In genomic region chr2L:21038723-21039122, dm6 we compare ENCODE assay signal across 1 fruit fly cellular context.
TF ChIP-seq lines count a peak whose summit lies in the region.

No protein-coding gene starts in this region.

TF ChIP-seq in whole organism, embryonic, 481 proteins besides CTCF, POLR2A, EP300 and RAD21 (continued from another document and continues in another):
- TF ChIP-seq CG31224 (GFP tag; IDR thresholded peaks at IDR 0.05; lab: Robert Waterston, UW) (peak; percentile 37; the same call in 1 of the 2 replicates), CG4730 (GFP tag; IDR thresholded peaks at IDR 0.05; lab: Robert Waterston, UW) (no peak), CG31388 (GFP tag; optimal IDR thresholded peaks at IDR 0.05; lab: Kevin White, UChicago) (no peak), CG6254 (GFP tag; optimal IDR thresholded peaks at IDR 0.05; lab: Kevin White, UChicago) (peak; percentile 42), B-H1 (GFP tag; IDR thresholded peaks at IDR 0.05; lab: Robert Waterston, UW) (0 out of 3 replicates have a peak, but pooled peaks have one; percentile 23), CG2678 (tag; optimal IDR thresholded peaks at IDR 0.05; lab: Kevin White, UChicago) (peak; percentile 79), ttk (GFP tag; IDR thresholded peaks at IDR 0.05; lab: Robert Waterston, UW) (peak; percentile 36; the same call in 1 of the 2 replicates), fd64A (GFP tag; optimal IDR thresholded peaks at IDR 0.05; lab: Kevin White, UChicago) (no peak), Antp (GFP tag; optimal IDR thresholded peaks at IDR 0.05; lab: Kevin White, UChicago) (peak; percentile 51), Nf-YB (GFP tag; optimal IDR thresholded peaks at IDR 0.05; lab: Kevin White, UChicago) (peak; percentile 23), chinmo (GFP tag; IDR thresholded peaks at IDR 0.05; lab: Robert Waterston, UW; ENCODE audit: partially characterized antibody) (no peak), Deaf1 (tag; optimal IDR thresholded peaks at IDR 0.05; lab: Kevin White, UChicago) (no peak), Atf3 (GFP tag; optimal IDR thresholded peaks at IDR 0.05; lab: Kevin White, UChicago) (peak; percentile 37), odd (GFP tag; optimal IDR thresholded peaks at IDR 0.05; lab: Kevin White, UChicago) (peak; percentile 39), CG18619 (GFP tag; optimal IDR thresholded peaks at IDR 0.05; lab: Kevin White, UChicago) (peak; percentile 58), H15 (GFP tag; IDR thresholded peaks at IDR 0.05; lab: Robert Waterston, UW) (0 out of 3 replicates have a peak, but pooled peaks have one; percentile 49), sim (GFP tag; IDR thresholded peaks at IDR 0.05; lab: Robert Waterston, UW) (no peak), CG1024 (GFP tag; IDR thresholded peaks at IDR 0.05; lab: Robert Waterston, UW) (peak; percentile 21; the same call in 1 of the 2 replicates), HmgZ (tag; optimal IDR thresholded peaks at IDR 0.05; lab: Kevin White, UChicago) (peak; percentile 5), sob (GFP tag; IDR thresholded peaks at IDR 0.05; lab: Robert Waterston, UW) (peak; percentile 74), ara (GFP tag; IDR thresholded peaks at IDR 0.05; lab: Robert Waterston, UW) (peak; percentile 76), chn (GFP tag; optimal IDR thresholded peaks at IDR 0.05; lab: Kevin White, UChicago) (peak; percentile 57), CG5180 (GFP tag; optimal IDR thresholded peaks at IDR 0.05; lab: Kevin White, UChicago) (no peak), Neu2 (GFP tag; optimal IDR thresholded peaks at IDR 0.05; lab: Kevin White, UChicago; ENCODE audit: borderline replicate concordance) (no peak), Ravus (GFP tag; IDR thresholded peaks at IDR 0.05; lab: Robert Waterston, UW) (no peak), Asciz (GFP tag; optimal IDR thresholded peaks at IDR 0.05; lab: Kevin White, UChicago) (peak; percentile 43), pita (GFP tag; optimal IDR thresholded peaks at IDR 0.05; lab: Kevin White, UChicago) (no peak), hkb (optimal IDR thresholded peaks at IDR 0.05; lab: Kevin White, UChicago) (no peak), hkb (GFP tag; IDR thresholded peaks at IDR 0.05; lab: Robert Waterston, UW) (peak; percentile 81), corto (GFP tag; optimal IDR thresholded peaks at IDR 0.05; lab: Kevin White, UChicago) (no peak), Spps (tag; optimal IDR thresholded peaks at IDR 0.05; lab: Kevin White, UChicago) (peak; percentile 45), Sox102F (GFP tag; optimal IDR thresholded peaks at IDR 0.05; lab: Kevin White, UChicago) (peak; percentile 70), CG3065 (GFP tag; optimal IDR thresholded peaks at IDR 0.05; lab: Kevin White, UChicago) (no peak), Meics (GFP tag; optimal IDR thresholded peaks at IDR 0.05; lab: Kevin White, UChicago) (peak; percentile 69), gcm2 (GFP tag; optimal IDR thresholded peaks at IDR 0.05; lab: Kevin White, UChicago) (peak; percentile 8), CG16815 (GFP tag; optimal IDR thresholded peaks at IDR 0.05; lab: Kevin White, UChicago) (peak; percentile 38), Dfd (GFP tag; optimal IDR thresholded peaks at IDR 0.05; lab: Kevin White, UChicago) (no peak), HHEX (GFP tag; optimal IDR thresholded peaks at IDR 0.05; lab: Kevin White, UChicago) (peak; percentile 52), Doc2 (GFP tag; IDR thresholded peaks at IDR 0.05; lab: Robert Waterston, UW) (no peak), CG10565 (GFP tag; optimal IDR thresholded peaks at IDR 0.05; lab: Kevin White, UChicago) (no peak), CG18599 (GFP tag; optimal IDR thresholded peaks at IDR 0.05; lab: Kevin White, UChicago) (peak; percentile 80), ssp (GFP tag; IDR thresholded peaks at IDR 0.05; lab: Robert Waterston, UW) (0 out of 2 replicates have a peak, but pooled peaks have one; percentile 29), CG7928 (GFP tag; optimal IDR thresholded peaks at IDR 0.05; lab: Kevin White, UChicago) (no peak), Myb (GFP tag; optimal IDR thresholded peaks at IDR 0.05; lab: Kevin White, UChicago) (peak; percentile 23), CG15479 (GFP tag; optimal IDR thresholded peaks at IDR 0.05; lab: Kevin White, UChicago) (no peak), grn (GFP tag; optimal IDR thresholded peaks at IDR 0.05; lab: Kevin White, UChicago) (no peak), CG1647 (GFP tag; optimal IDR thresholded peaks at IDR 0.05; lab: Kevin White, UChicago) (peak; percentile 16), bigmax (GFP tag; optimal IDR thresholded peaks at IDR 0.05; lab: Kevin White, UChicago) (no peak), toy (GFP tag; IDR thresholded peaks at IDR 0.05; lab: Robert Waterston, UW) (no peak), twi (tag; optimal IDR thresholded peaks at IDR 0.05; lab: Kevin White, UChicago) (no peak), gce (GFP tag; IDR thresholded peaks at IDR 0.05; lab: Robert Waterston, UW) (0 out of 3 replicates have a peak, but pooled peaks have one; percentile 29), jigr1 (GFP tag; IDR thresholded peaks at IDR 0.05; lab: Robert Waterston, UW) (no peak), jing (GFP tag; optimal IDR thresholded peaks at IDR 0.05; lab: Kevin White, UChicago) (peak; percentile 38), CG17912 (GFP tag; optimal IDR thresholded peaks at IDR 0.05; lab: Kevin White, UChicago) (no peak), tap (tag; optimal IDR thresholded peaks at IDR 0.05; lab: Kevin White, UChicago) (no peak), lov (optimal IDR thresholded peaks at IDR 0.05; lab: Kevin White, UChicago) (no peak), lov (GFP tag; IDR thresholded peaks at IDR 0.05; lab: Robert Waterston, UW) (no peak), Pdp1 (GFP tag; optimal IDR thresholded peaks at IDR 0.05; lab: Kevin White, UChicago) (peak; percentile 63 to 66), CG6765 (GFP tag; optimal IDR thresholded peaks at IDR 0.05; lab: Kevin White, UChicago) (no peak), Xrp1 (GFP tag; IDR thresholded peaks at IDR 0.05; lab: Robert Waterston, UW) (peak; percentile 83), CG11695 (GFP tag; IDR thresholded peaks at IDR 0.05; lab: Robert Waterston, UW) (peak; percentile 80), prd (optimal IDR thresholded peaks at IDR 0.05; lab: Kevin White, UChicago) (no peak), prd (GFP tag; IDR thresholded peaks at IDR 0.05; lab: Robert Waterston, UW) (peak; percentile 69), Oli (tag; optimal IDR thresholded peaks at IDR 0.05; lab: Kevin White, UChicago) (peak; percentile 65), CG6854 (GFP tag; optimal IDR thresholded peaks at IDR 0.05; lab: Kevin White, UChicago) (peak; percentile 31), emc (GFP tag; optimal IDR thresholded peaks at IDR 0.05; lab: Kevin White, UChicago) (no peak), D (optimal IDR thresholded peaks at IDR 0.05; lab: Kevin White, UChicago) (no peak), D (GFP tag; optimal IDR thresholded peaks at IDR 0.05; lab: Kevin White, UChicago) (peak; percentile 55), pros (GFP tag; optimal IDR thresholded peaks at IDR 0.05; lab: Kevin White, UChicago) (no peak), CG10462 (GFP tag; optimal IDR thresholded peaks at IDR 0.05; lab: Kevin White, UChicago) (peak; percentile 45), HLHmδ (GFP tag; optimal IDR thresholded peaks at IDR 0.05; lab: Kevin White, UChicago) (no peak), zfh2 (GFP tag; optimal IDR thresholded peaks at IDR 0.05; lab: Kevin White, UChicago) (peak; percentile 39), CG11247 (GFP tag; IDR thresholded peaks at IDR 0.05; lab: Robert Waterston, UW) (0 out of 2 replicates have a peak, but pooled peaks have one; percentile 26), exex (tag; optimal IDR thresholded peaks at IDR 0.05; lab: Kevin White, UChicago) (no peak), CG15269 (tag; optimal IDR thresholded peaks at IDR 0.05; lab: Kevin White, UChicago) (peak; percentile 72), HLH4C (GFP tag; IDR thresholded peaks at IDR 0.05; lab: Robert Waterston, UW; ENCODE audit: partially characterized antibody) (no peak), Blimp-1 (GFP tag; optimal IDR thresholded peaks at IDR 0.05; lab: Kevin White, UChicago) (peak; percentile 78), Taf1 (GFP tag; IDR thresholded peaks at IDR 0.05; lab: Robert Waterston, UW) (no peak), Drgx (GFP tag; IDR thresholded peaks at IDR 0.05; lab: Robert Waterston, UW) (0 out of 2 replicates have a peak, but pooled peaks have one; percentile 27), Mrtf (GFP tag; IDR thresholded peaks at IDR 0.05; lab: Robert Waterston, UW) (peak; percentile 36; the same call in 1 of the 3 replicates), sqz (GFP tag; optimal IDR thresholded peaks at IDR 0.05; lab: Kevin White, UChicago) (no peak), CG34224 (GFP tag; IDR thresholded peaks at IDR 0.05; lab: Robert Waterston, UW; ENCODE audit: partially characterized antibody) (no peak), zf30C (GFP tag; optimal IDR thresholded peaks at IDR 0.05; lab: Kevin White, UChicago) (no peak), al (GFP tag; IDR thresholded peaks at IDR 0.05; lab: Robert Waterston, UW) (0 out of 2 replicates have a peak, but pooled peaks have one; percentile 32), ranshi (GFP tag; IDR thresholded peaks at IDR 0.05; lab: Robert Waterston, UW) (peak; percentile 44; the same call in 1 of the 2 replicates), Bgb (GFP tag; IDR thresholded peaks at IDR 0.05; lab: Robert Waterston, UW; ENCODE audit: partially characterized antibody) (no peak), CG3281 (GFP tag; optimal IDR thresholded peaks at IDR 0.05; lab: Kevin White, UChicago) (peak; percentile 58), CG43689 (GFP tag; IDR thresholded peaks at IDR 0.05; lab: Robert Waterston, UW) (peak; percentile 66), CG7372 (GFP tag; IDR thresholded peaks at IDR 0.05; lab: Robert Waterston, UW) (peak; percentile 36; the same call in 1 of the 2 replicates), unpg (GFP tag; optimal IDR thresholded peaks at IDR 0.05; lab: Kevin White, UChicago) (peak; percentile 76), hb (GFP tag; IDR thresholded peaks at IDR 0.05; lab: Robert Waterston, UW; ENCODE audit: partially characterized antibody) (no peak), pb (GFP tag; optimal IDR thresholded peaks at IDR 0.05; lab: Kevin White, UChicago) (no peak), CG7786 (GFP tag; optimal IDR thresholded peaks at IDR 0.05; lab: Kevin White, UChicago) (peak; percentile 46), slbo (GFP tag; IDR thresholded peaks at IDR 0.05; lab: Robert Waterston, UW) (peak; percentile 75), Lpt (GFP tag; optimal IDR thresholded peaks at IDR 0.05; lab: Kevin White, UChicago) (no peak), CG14710 (tag; optimal IDR thresholded peaks at IDR 0.05; lab: Kevin White, UChicago) (peak; percentile 54), sens (GFP tag; lab: Kevin White, UChicago) (peak; percentile 92), CG7271 (tag; optimal IDR thresholded peaks at IDR 0.05; lab: Kevin White, UChicago) (peak; percentile 48), D19B (GFP tag; optimal IDR thresholded peaks at IDR 0.05; lab: Kevin White, UChicago) (peak; percentile 31), crol (GFP tag; IDR thresholded peaks at IDR 0.05; lab: Robert Waterston, UW) (no peak), psq (GFP tag; optimal IDR thresholded peaks at IDR 0.05; lab: Kevin White, UChicago) (no peak), MTF-1 (GFP tag; optimal IDR thresholded peaks at IDR 0.05; lab: Kevin White, UChicago; ENCODE audit: borderline replicate concordance) (no peak), row (GFP tag; IDR thresholded peaks at IDR 0.05; lab: Robert Waterston, UW) (peak; percentile 75), Dp (GFP tag; optimal IDR thresholded peaks at IDR 0.05; lab: Kevin White, UChicago) (no peak), CG8290 (GFP tag; optimal IDR thresholded peaks at IDR 0.05; lab: Kevin White, UChicago) (peak; percentile 12), CG8290 (tag; optimal IDR thresholded peaks at IDR 0.05; lab: Kevin White, UChicago) (peak in 1 of 2 experiments; percentile 38), CG11696 (GFP tag; IDR thresholded peaks at IDR 0.05; lab: Robert Waterston, UW) (peak; percentile 30; the same call in 1 of the 2 replicates), CG4424 (GFP tag; optimal IDR thresholded peaks at IDR 0.05; lab: Kevin White, UChicago) (peak; percentile 63), CG13424 (tag; optimal IDR thresholded peaks at IDR 0.05; lab: Kevin White, UChicago) (peak; percentile 49), CG4854 (GFP tag; optimal IDR thresholded peaks at IDR 0.05; lab: Kevin White, UChicago) (no peak), gro (GFP tag; optimal IDR thresholded peaks at IDR 0.05; lab: Kevin White, UChicago) (peak; percentile 51), CG9609 (GFP tag; optimal IDR thresholded peaks at IDR 0.05; lab: Kevin White, UChicago) (peak; percentile 26), CG6683 (GFP tag; optimal IDR thresholded peaks at IDR 0.05; lab: Kevin White, UChicago) (peak; percentile 4), CG42726 (GFP tag; IDR thresholded peaks at IDR 0.05; lab: Robert Waterston, UW; ENCODE audit: partially characterized antibody) (no peak), CG11456 (GFP tag; IDR thresholded peaks at IDR 0.05; lab: Robert Waterston, UW) (peak; percentile 50; the same call in 1 of the 3 replicates), tin (GFP tag; optimal IDR thresholded peaks at IDR 0.05; lab: Kevin White, UChicago) (peak; percentile 69), Usf (GFP tag; optimal IDR thresholded peaks at IDR 0.05; lab: Kevin White, UChicago) (no peak), Vsx1 (GFP tag; optimal IDR thresholded peaks at IDR 0.05; lab: Kevin White, UChicago) (peak; percentile 20), lbe (GFP tag; optimal IDR thresholded peaks at IDR 0.05; lab: Kevin White, UChicago) (no peak), dmrt11E (tag; optimal IDR thresholded peaks at IDR 0.05; lab: Kevin White, UChicago) (peak; percentile 62), dpn (GFP tag; optimal IDR thresholded peaks at IDR 0.05; lab: Kevin White, UChicago) (peak; percentile 64 to 66), kah (GFP tag; optimal IDR thresholded peaks at IDR 0.05; lab: Kevin White, UChicago) (no peak), CG30020 (tag; optimal IDR thresholded peaks at IDR 0.05; lab: Kevin White, UChicago) (no peak), CG14860 (GFP tag; IDR thresholded peaks at IDR 0.05; lab: Robert Waterston, UW; ENCODE audit: partially characterized antibody) (no peak), Hsf (GFP tag; optimal IDR thresholded peaks at IDR 0.05; lab: Kevin White, UChicago) (peak; percentile 61), CG14667 (GFP tag; IDR thresholded peaks at IDR 0.05; lab: Robert Waterston, UW) (peak; percentile 55; the same call in 1 of the 2 replicates), CG17359 (tag; optimal IDR thresholded peaks at IDR 0.05; lab: Kevin White, UChicago) (peak; percentile 61), CG14965 (GFP tag; optimal IDR thresholded peaks at IDR 0.05; lab: Kevin White, UChicago; ENCODE audit: borderline replicate concordance) (no peak), btn (GFP tag; optimal IDR thresholded peaks at IDR 0.05; lab: Kevin White, UChicago) (no peak), CkIIα-i1 (GFP tag; IDR thresholded peaks at IDR 0.05; lab: Robert Waterston, UW) (no peak), CG12744 (GFP tag; optimal IDR thresholded peaks at IDR 0.05; lab: Kevin White, UChicago) (peak; percentile 13)
